Worm (Caenorhabditis elegans): ENCODE results near the gene Y46E12A.5.

- TF ChIP-seq dmd-4 (tag; optimal IDR thresholded peaks at IDR 0.05) (no peak), zag-1 (tag; optimal IDR thresholded peaks at IDR 0.05) (no peak), mab-5 (tag; optimal IDR thresholded peaks at IDR 0.05) (no peak), unc-55 (GFP tag; optimal IDR thresholded peaks at IDR 0.05) (no peak), ceh-16 (tag; optimal IDR thresholded peaks at IDR 0.05) (no peak)
Measured at ce11 chrIII:1769993-1770392, 11.9 kb upstream of the Y46E12A.5 start, which contains the start of gene tbx-43.

Measured in whole organism, L2 larva.